Worm (Caenorhabditis elegans) whole organism, late embryonic: ENCODE data around the gene C49C8.1.

Experiments used
- ets-4 ChIP-seq: sonication (generic microtip); optimal IDR thresholded peaks from 2 replicates; lab custom pipeline; 2016; ENCODE audit warnings: missing genetic modification characterization, missing compliant biosample characterization
- madf-2 ChIP-seq: sonication (generic microtip); optimal IDR thresholded peaks from 2 replicates; lab custom pipeline; 2017; ENCODE audit warnings: missing genetic modification characterization, missing compliant biosample characterization

DNA sequence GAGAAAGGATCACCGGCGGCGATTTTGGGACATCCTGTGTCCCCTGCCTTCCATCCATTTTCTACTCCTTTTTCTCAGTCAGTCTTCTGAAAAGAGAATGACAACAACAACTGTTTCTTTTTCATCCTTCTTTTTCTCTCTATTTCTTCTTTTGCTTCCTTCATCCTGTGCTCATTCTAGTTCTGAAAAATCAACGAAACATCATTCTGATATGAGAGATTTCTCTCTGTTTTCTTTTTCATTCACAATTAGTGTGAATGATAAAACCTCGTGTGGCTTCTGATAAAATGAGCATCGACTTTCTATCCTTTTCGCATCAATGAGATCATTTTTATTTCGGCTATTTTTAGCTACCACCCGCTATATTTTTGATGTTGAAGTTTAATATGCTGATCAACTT, 49.2 kb upstream of the C49C8.1 start:
- TF ChIP-seq ets-4 (tag; lab: Kevin White, UChicago) (no peak), madf-2 (tag; lab: Kevin White, UChicago) (no peak)
